Worm (Caenorhabditis elegans): ENCODE measurements around the gene Y47D3A.34.
"Not testable (repeated sequence)": the region's sequence is repeated elsewhere in the genome, so short reads cannot be mapped to it uniquely, and the experiment has no call there.

The Y47D3A.34 gene

ce11 chrIII:11230581-11230980 is 4.1 kb downstream of the Y47D3A.34 start:
- TF ChIP-seq ceh-36 (tag; optimal IDR thresholded peaks at IDR 0.05), result no peak
- no peak for TF ChIP-seq tbx-37 (GFP tag; conservative IDR thresholded peaks at IDR 0.05)
- TF ChIP-seq scrt-1 (GFP tag; IDR thresholded peaks at IDR 0.05), result no peak
- TF ChIP-seq flt-1 (GFP tag; IDR thresholded peaks at IDR 0.05), result no peak
- no peak for TF ChIP-seq F13C5.2 (tag; optimal IDR thresholded peaks at IDR 0.05)
- TF ChIP-seq tra-4 (tag; optimal IDR thresholded peaks at IDR 0.05), result no peak
- no peak for TF ChIP-seq pes-1 (GFP tag; IDR thresholded peaks at IDR 0.05)
- TF ChIP-seq tbx-11 (GFP tag; IDR thresholded peaks at IDR 0.05), result no peak
- no peak for TF ChIP-seq hmg-4 (GFP tag; optimal IDR thresholded peaks at IDR 0.05)
- no peak for TF ChIP-seq ets-7 (tag; optimal IDR thresholded peaks at IDR 0.05)
- TF ChIP-seq hmbx-1 (tag; optimal IDR thresholded peaks at IDR 0.05), result no peak
- TF ChIP-seq hnd-1 (tag; optimal IDR thresholded peaks at IDR 0.05), result no peak
- TF ChIP-seq aly-1 (tag; optimal IDR thresholded peaks at IDR 0.05), result no peak
- TF ChIP-seq ama-1 (optimal IDR thresholded peaks at IDR 0.05), result no peak
- TF ChIP-seq sea-1 (GFP tag; conservative IDR thresholded peaks at IDR 0.05), result no peak
- no peak for TF ChIP-seq ceh-13 (GFP tag; optimal IDR thresholded peaks at IDR 0.05)
- TF ChIP-seq B0310.2 (tag; optimal IDR thresholded peaks at IDR 0.05), result no peak

- TF ChIP-seq flt-1 (GFP tag; IDR thresholded peaks at IDR 0.05), result no peak
- no peak for TF ChIP-seq hmg-4 (GFP tag; optimal IDR thresholded peaks at IDR 0.05)
- no peak for TF ChIP-seq tra-4 (tag; optimal IDR thresholded peaks at IDR 0.05)
- no peak for TF ChIP-seq tbx-37 (GFP tag; conservative IDR thresholded peaks at IDR 0.05)
- no peak for TF ChIP-seq F13C5.2 (tag; optimal IDR thresholded peaks at IDR 0.05)
- no peak for TF ChIP-seq ceh-36 (tag; optimal IDR thresholded peaks at IDR 0.05)
- no peak for TF ChIP-seq B0310.2 (tag; optimal IDR thresholded peaks at IDR 0.05)
- no peak for TF ChIP-seq ceh-13 (GFP tag; optimal IDR thresholded peaks at IDR 0.05)
Measured at ce11 chrIII:11227025-11227424, 7.6 kb downstream of the Y47D3A.34 start, which contains the start of gene tbx-37. TSS of gene tbx-37 (minus strand) at chrIII:11227125.

- TF ChIP-seq aly-1 (tag; optimal IDR thresholded peaks at IDR 0.05); hmg-4 (GFP tag; optimal IDR thresholded peaks at IDR 0.05); tra-4 (tag; optimal IDR thresholded peaks at IDR 0.05): not testable (repeated sequence)
Measured at ce11 chrIII:11224006-11224405, 10.7 kb downstream of the Y47D3A.34 start, which contains the start of gene Y47D3A.13. TSS of gene Y47D3A.13 (minus strand) at chrIII:11224106.

- TF ChIP-seq hmbx-1 (tag; optimal IDR thresholded peaks at IDR 0.05) (no peak), tra-4 (tag; optimal IDR thresholded peaks at IDR 0.05) (no peak), hmg-4 (GFP tag; optimal IDR thresholded peaks at IDR 0.05) (no peak), sea-1 (GFP tag; conservative IDR thresholded peaks at IDR 0.05) (no peak), ceh-36 (tag; optimal IDR thresholded peaks at IDR 0.05) (no peak), ceh-13 (GFP tag; optimal IDR thresholded peaks at IDR 0.05) (no peak), aly-1 (tag; optimal IDR thresholded peaks at IDR 0.05) (no peak), hnd-1 (tag; optimal IDR thresholded peaks at IDR 0.05) (no peak), ama-1 (optimal IDR thresholded peaks at IDR 0.05) (no peak), ets-7 (tag; optimal IDR thresholded peaks at IDR 0.05) (no peak), flt-1 (GFP tag; IDR thresholded peaks at IDR 0.05) (no peak), F13C5.2 (tag; optimal IDR thresholded peaks at IDR 0.05) (no peak), pes-1 (GFP tag; IDR thresholded peaks at IDR 0.05) (no peak), tbx-37 (GFP tag; conservative IDR thresholded peaks at IDR 0.05) (no peak), B0310.2 (tag; optimal IDR thresholded peaks at IDR 0.05) (no peak)
Measured at ce11 chrIII:11221583-11222191, 13.0 kb downstream of the Y47D3A.34 start.

ce11 chrIII:11218150-11218841 is 16.4 kb downstream of the Y47D3A.34 start, which contains the start of the genes tbx-34 and wht-8:
TSS of gene tbx-34 (minus strand) at chrIII:11218250.
TSS of gene wht-8 (plus strand) at chrIII:11218791.
- TF ChIP-seq scrt-1 (GFP tag; IDR thresholded peaks at IDR 0.05) (no peak), aly-1 (tag; optimal IDR thresholded peaks at IDR 0.05) (no peak), hmbx-1 (tag; optimal IDR thresholded peaks at IDR 0.05) (no peak), F13C5.2 (tag; optimal IDR thresholded peaks at IDR 0.05) (no peak), flt-1 (GFP tag; IDR thresholded peaks at IDR 0.05) (no peak), ceh-13 (GFP tag; optimal IDR thresholded peaks at IDR 0.05) (no peak), hmg-4 (GFP tag; optimal IDR thresholded peaks at IDR 0.05) (no peak), ceh-36 (tag; optimal IDR thresholded peaks at IDR 0.05) (no peak), sea-1 (GFP tag; conservative IDR thresholded peaks at IDR 0.05) (no peak), ama-1 (optimal IDR thresholded peaks at IDR 0.05) (no peak), hnd-1 (tag; optimal IDR thresholded peaks at IDR 0.05) (no peak), tra-4 (tag; optimal IDR thresholded peaks at IDR 0.05) (no peak), pes-1 (GFP tag; IDR thresholded peaks at IDR 0.05) (no peak)

- TF ChIP-seq B0310.2 (tag; optimal IDR thresholded peaks at IDR 0.05) (no peak), aly-1 (tag; optimal IDR thresholded peaks at IDR 0.05) (no peak), ceh-36 (tag; optimal IDR thresholded peaks at IDR 0.05) (no peak), scrt-1 (GFP tag; IDR thresholded peaks at IDR 0.05) (no peak), pes-1 (GFP tag; IDR thresholded peaks at IDR 0.05) (no peak), F13C5.2 (tag; optimal IDR thresholded peaks at IDR 0.05) (no peak), hnd-1 (tag; optimal IDR thresholded peaks at IDR 0.05) (no peak), tbx-37 (GFP tag; conservative IDR thresholded peaks at IDR 0.05) (no peak), hmg-4 (GFP tag; optimal IDR thresholded peaks at IDR 0.05) (no peak), sea-1 (GFP tag; conservative IDR thresholded peaks at IDR 0.05) (no peak), ets-7 (tag; optimal IDR thresholded peaks at IDR 0.05) (no peak)
Measured at ce11 chrIII:11208371-11208770, 26.3 kb downstream of the Y47D3A.34 start.

ce11 chrIII:11207825-11208224 is 26.8 kb downstream of the Y47D3A.34 start:
- no peak for TF ChIP-seq tra-4 (tag; optimal IDR thresholded peaks at IDR 0.05)
- TF ChIP-seq F13C5.2 (tag; optimal IDR thresholded peaks at IDR 0.05), result no peak
- TF ChIP-seq B0310.2 (tag; optimal IDR thresholded peaks at IDR 0.05), result no peak
- no peak for TF ChIP-seq ets-7 (tag; optimal IDR thresholded peaks at IDR 0.05)
- TF ChIP-seq scrt-1 (GFP tag; IDR thresholded peaks at IDR 0.05), result no peak
- TF ChIP-seq aly-1 (tag; optimal IDR thresholded peaks at IDR 0.05), result no peak
- TF ChIP-seq tbx-37 (GFP tag; conservative IDR thresholded peaks at IDR 0.05), result no peak
- 0 out of 2 replicates have a peak, but pooled peaks have one; percentile 25 for TF ChIP-seq pes-1 (GFP tag; IDR thresholded peaks at IDR 0.05)
- TF ChIP-seq ama-1 (optimal IDR thresholded peaks at IDR 0.05), result no peak
- TF ChIP-seq sea-1 (GFP tag; conservative IDR thresholded peaks at IDR 0.05), result no peak
- TF ChIP-seq hmbx-1 (tag; optimal IDR thresholded peaks at IDR 0.05), result no peak
- TF ChIP-seq hnd-1 (tag; optimal IDR thresholded peaks at IDR 0.05), result no peak
- TF ChIP-seq ceh-36 (tag; optimal IDR thresholded peaks at IDR 0.05), result peak; percentile 94

Measured in whole organism, early embryonic.